Fruit fly (Drosophila melanogaster): Measurements from ENCODE around the gene ex.

Gene ex

dm6 chr2L:441927-442691 lies 11.1 kb downstream of the ex start (continued):
- TF ChIP-seq Elba2 (GFP tag; optimal IDR thresholded peaks at IDR 0.05) = peak; percentile 13
- TF ChIP-seq vvl (GFP tag; IDR thresholded peaks at IDR 0.05) = peak; percentile 93
- TF ChIP-seq CG7271 (tag; optimal IDR thresholded peaks at IDR 0.05) = peak; percentile 37
- TF ChIP-seq hth (optimal IDR thresholded peaks at IDR 0.05) = no peak
- no peak for TF ChIP-seq Hey (tag; optimal IDR thresholded peaks at IDR 0.05)
- TF ChIP-seq ac (GFP tag; optimal IDR thresholded peaks at IDR 0.05) = peak; percentile 58
- TF ChIP-seq Atf-2 (GFP tag; optimal IDR thresholded peaks at IDR 0.05) = peak; percentile 85
- TF ChIP-seq pzg (GFP tag; optimal IDR thresholded peaks at IDR 0.05) = no peak
- TF ChIP-seq repo (GFP tag; optimal IDR thresholded peaks at IDR 0.05) = peak; percentile 73
- TF ChIP-seq ken (GFP tag; IDR thresholded peaks at IDR 0.05) = peak; percentile 91
- peak; percentile 87 for TF ChIP-seq ttk (GFP tag; IDR thresholded peaks at IDR 0.05)
- peak; percentile 75; the same call in 1 of the 3 replicates for TF ChIP-seq CG7357 (GFP tag; IDR thresholded peaks at IDR 0.05)
- TF ChIP-seq CoRest (tag; optimal IDR thresholded peaks at IDR 0.05) = peak; percentile 76
- peak; percentile 59 for TF ChIP-seq CG33557 (GFP tag; optimal IDR thresholded peaks at IDR 0.05)
- peak; percentile 73 for TF ChIP-seq CG12071 (GFP tag; optimal IDR thresholded peaks at IDR 0.05)
- peak; percentile 77 for TF ChIP-seq Mad (GFP tag; optimal IDR thresholded peaks at IDR 0.05)
- peak; percentile 89 for TF ChIP-seq fd96Cb (tag; optimal IDR thresholded peaks at IDR 0.05)
- TF ChIP-seq CG12744 (GFP tag; optimal IDR thresholded peaks at IDR 0.05) = peak; percentile 36
- TF ChIP-seq bowl (GFP tag; IDR thresholded peaks at IDR 0.05) = peak; percentile 75
- TF ChIP-seq psq (GFP tag; optimal IDR thresholded peaks at IDR 0.05) = peak; percentile 66
- TF ChIP-seq CG11504 (tag; optimal IDR thresholded peaks at IDR 0.05) = no peak
- peak; percentile 32 for TF ChIP-seq CG12104 (GFP tag; optimal IDR thresholded peaks at IDR 0.05)
- peak; percentile 87 for TF ChIP-seq esg (GFP tag; conservative IDR thresholded peaks at IDR 0.05)
- peak; percentile 92 for TF ChIP-seq dmrt99B (tag; optimal IDR thresholded peaks at IDR 0.05)
- peak; percentile 27 for TF ChIP-seq BtbVII (GFP tag; optimal IDR thresholded peaks at IDR 0.05)
- peak; percentile 65; the same call in 1 of the 2 replicates for TF ChIP-seq CG32532 (GFP tag; IDR thresholded peaks at IDR 0.05)
- TF ChIP-seq HLH54F (GFP tag; optimal IDR thresholded peaks at IDR 0.05) = peak; percentile 40
- peak; percentile 86 for TF ChIP-seq CG8089 (GFP tag; optimal IDR thresholded peaks at IDR 0.05)
- no peak for TF ChIP-seq lov (optimal IDR thresholded peaks at IDR 0.05)
- peak; percentile 91 for TF ChIP-seq lov (GFP tag; IDR thresholded peaks at IDR 0.05)
- TF ChIP-seq CG13287 (GFP tag; IDR thresholded peaks at IDR 0.05; ENCODE audit: partially characterized antibody) = no peak
- TF ChIP-seq CG3281 (GFP tag; optimal IDR thresholded peaks at IDR 0.05) = no peak
- peak; percentile 71 to 79 for TF ChIP-seq Pdp1 (GFP tag; optimal IDR thresholded peaks at IDR 0.05)
- peak; percentile 76 for TF ChIP-seq fd64A (GFP tag; optimal IDR thresholded peaks at IDR 0.05)
- TF ChIP-seq CG4617 (GFP tag; optimal IDR thresholded peaks at IDR 0.05; ENCODE audit: borderline replicate concordance) = no peak
- TF ChIP-seq Fer3 (tag; optimal IDR thresholded peaks at IDR 0.05) = peak; percentile 61
- TF ChIP-seq gem (tag; optimal IDR thresholded peaks at IDR 0.05) = no peak
- peak; percentile 92 for TF ChIP-seq lbe (GFP tag; optimal IDR thresholded peaks at IDR 0.05)
- TF ChIP-seq BEAF-32 (GFP tag; optimal IDR thresholded peaks at IDR 0.05) = no peak
- no peak for TF ChIP-seq bigmax (GFP tag; optimal IDR thresholded peaks at IDR 0.05)
- peak; percentile 90 for TF ChIP-seq chn (GFP tag; optimal IDR thresholded peaks at IDR 0.05)
- no peak for TF ChIP-seq Hr39 (optimal IDR thresholded peaks at IDR 0.05)
- peak; percentile 90 for TF ChIP-seq Sox102F (GFP tag; optimal IDR thresholded peaks at IDR 0.05)
- peak; percentile 48 for TF ChIP-seq CG31365 (tag; optimal IDR thresholded peaks at IDR 0.05)
- TF ChIP-seq CG7963 (GFP tag; IDR thresholded peaks at IDR 0.05; ENCODE audit: partially characterized antibody) = no peak
- TF ChIP-seq dpn (GFP tag; optimal IDR thresholded peaks at IDR 0.05) = peak; percentile 74 to 84
- no peak for TF ChIP-seq CG13296 (GFP tag; optimal IDR thresholded peaks at IDR 0.05)
- no peak for TF ChIP-seq Sox100B (GFP tag; optimal IDR thresholded peaks at IDR 0.05)
- peak; percentile 48 for TF ChIP-seq CG12155 (GFP tag; optimal IDR thresholded peaks at IDR 0.05)
- peak; percentile 38 for TF ChIP-seq CG9437 (GFP tag; optimal IDR thresholded peaks at IDR 0.05)
